Worm (Caenorhabditis elegans): Measurements from ENCODE around the gene C04B4.5.

Gene C04B4.5

ce11 chrX:12248140-12248539 is 40.0 kb downstream of the C04B4.5 start:
- TF ChIP-seq rnt-1 (tag; optimal IDR thresholded peaks at IDR 0.05): peak; percentile 44
- TF ChIP-seq lin-14 (GFP tag; optimal IDR thresholded peaks at IDR 0.05): peak; percentile 2
- no peak for TF ChIP-seq hlh-17 (GFP tag; optimal IDR thresholded peaks at IDR 0.05; ENCODE audit: borderline replicate concordance)

- TF ChIP-seq mdl-1 (tag; optimal IDR thresholded peaks at IDR 0.05) (no peak), elt-3 (tag; optimal IDR thresholded peaks at IDR 0.05) (no peak), unc-62 (GFP tag; optimal IDR thresholded peaks at IDR 0.05) (no peak), jun-1 (tag; optimal IDR thresholded peaks at IDR 0.05) (no peak), egl-27 (tag; optimal IDR thresholded peaks at IDR 0.05) (no peak), tbx-2 (tag; optimal IDR thresholded peaks at IDR 0.05) (no peak), hpl-2 (GFP tag; optimal IDR thresholded peaks at IDR 0.05) (no peak), alr-1 (tag; optimal IDR thresholded peaks at IDR 0.05; ENCODE audit: borderline replicate concordance) (no peak), mab-9 (GFP tag; IDR thresholded peaks at IDR 0.05) (no peak), irx-1 (tag; optimal IDR thresholded peaks at IDR 0.05) (no peak), Y116A8C.19 (tag; optimal IDR thresholded peaks at IDR 0.05; ENCODE audit: borderline replicate concordance) (no peak), tlp-1 (tag; optimal IDR thresholded peaks at IDR 0.05) (no peak), nhr-71 (tag; optimal IDR thresholded peaks at IDR 0.05) (no peak), nhr-11 (tag; optimal IDR thresholded peaks at IDR 0.05) (no peak), unc-98 (GFP tag; IDR thresholded peaks at IDR 0.05) (no peak), ets-5 (GFP tag; IDR thresholded peaks at IDR 0.05) (no peak)
Observed at ce11 chrX:12242902-12243301, 45.3 kb downstream of the C04B4.5 start.

ce11 chrX:12241457-12241856 is 46.7 kb downstream of the C04B4.5 start, which contains the start of gene cest-3:
Gene cest-3, plus strand, starts transcription at chrX:12241646.
- TF ChIP-seq ceh-8 (GFP tag; optimal IDR thresholded peaks at IDR 0.05) (no peak), elt-2 (tag; optimal IDR thresholded peaks at IDR 0.05) (peak; percentile 19), fkh-4 (tag; optimal IDR thresholded peaks at IDR 0.05; ENCODE audit: borderline replicate concordance) (no peak), ama-1 (optimal IDR thresholded peaks at IDR 0.05) (no peak), ceh-88 (GFP tag; IDR thresholded peaks at IDR 0.05) (no peak), unc-62 (GFP tag; optimal IDR thresholded peaks at IDR 0.05) (no peak)

Data from whole organism, L1 larva.